Fruit fly (Drosophila melanogaster) whole organism, wandering third instar larva: ENCODE results near the gene CG6788.

Experiments
- Abd-B ChIP-seq: fragments of >200 bp; optimal IDR thresholded peaks from 2 replicates; lab custom pipeline; 2017; ENCODE audit warnings: missing biosample characterization, missing genetic modification characterization
- CG32264 ChIP-seq: fragments of 200-800 bp; sonication (Bioruptor generic); optimal IDR thresholded peaks from 2 replicates; lab custom pipeline; 2016; ENCODE audit warnings: missing biosample characterization, missing genetic modification characterization
- CG9705 ChIP-seq: fragments of 200-800 bp; sonication (Bioruptor generic); optimal IDR thresholded peaks from 2 replicates; lab custom pipeline; 2018; ENCODE audit warnings: missing biosample characterization, mild to moderate bottlenecking, missing genetic modification characterization
- CrebA ChIP-seq: fragments of 200-800 bp; sonication (Bioruptor generic); optimal IDR thresholded peaks from 2 replicates; lab custom pipeline; 2016; ENCODE audit warnings: missing biosample characterization, mild to moderate bottlenecking, missing genetic modification characterization, borderline replicate concordance
- Dfd ChIP-seq: fragments of >200 bp; optimal IDR thresholded peaks from 2 replicates; lab custom pipeline; 2017; ENCODE audit warnings: missing biosample characterization, missing genetic modification characterization
- Dif ChIP-seq: fragments of 200-275, 200-300 bp; sonication (Bioruptor generic); optimal IDR thresholded peaks from 2 replicates; lab custom pipeline; 2018; ENCODE audit warnings: missing biosample characterization, missing genetic modification characterization; ENCODE audit not compliant: partially characterized antibody
- GATAd ChIP-seq: sonication (Bioruptor generic); optimal IDR thresholded peaks from 2 replicates; lab custom pipeline; 2016; ENCODE audit warnings: missing biosample characterization, missing genetic modification characterization
- HLH106 ChIP-seq: fragments of 200-800 bp; optimal IDR thresholded peaks from 3 replicates; lab custom pipeline; 2019; ENCODE audit warnings: missing biosample characterization, mild to moderate bottlenecking, missing genetic modification characterization, moderate library complexity
- Hnf4 ChIP-seq: fragments of 200-800 bp; sonication (Bioruptor generic); optimal IDR thresholded peaks from 2 replicates; lab custom pipeline; 2016; ENCODE audit warnings: missing biosample characterization, mild to moderate bottlenecking, missing genetic modification characterization
- Hr78 ChIP-seq: fragments of >200 bp; optimal IDR thresholded peaks from 2 replicates; lab custom pipeline; 2017; ENCODE audit warnings: missing biosample characterization, missing genetic modification characterization
- Hr83 ChIP-seq: fragments of 200-300 bp; sonication (Bioruptor generic); optimal IDR thresholded peaks from 2 replicates; lab custom pipeline; 2016; ENCODE audit warnings: missing biosample characterization, mild to moderate bottlenecking, missing genetic modification characterization, moderate library complexity; ENCODE audit not compliant: poor library complexity, severe bottlenecking
- Jra ChIP-seq: sonication (Bioruptor generic); optimal IDR thresholded peaks from 2 replicates; lab custom pipeline; 2016; ENCODE audit warnings: missing biosample characterization, missing genetic modification characterization
- Mio ChIP-seq: sonication (Bioruptor generic); optimal IDR thresholded peaks from 2 replicates; lab custom pipeline; 2016; ENCODE audit warnings: missing biosample characterization, missing genetic modification characterization
- Myc ChIP-seq: fragments of >200 bp; optimal IDR thresholded peaks from 2 replicates; lab custom pipeline; 2017
- N ChIP-seq: fragments of >200 bp; optimal IDR thresholded peaks from 2 replicates; lab custom pipeline; 2018; ENCODE audit warnings: missing biosample characterization, missing external identifiers, missing genetic modification characterization
- OdsH ChIP-seq: fragments of 200-800 bp; sonication (Bioruptor generic); optimal IDR thresholded peaks from 2 replicates; lab custom pipeline; 2016; ENCODE audit warnings: missing biosample characterization, mild to moderate bottlenecking, missing genetic modification characterization
- Rel ChIP-seq, 2 experiments: fragments of 200-800 bp; sonication (Bioruptor generic) in 1 of 2; optimal IDR thresholded peaks; 2 replicates in 1 of 2; 3 replicates in 1 of 2; lab custom pipeline; 2016 to 2019; ENCODE audit warnings: mild to moderate bottlenecking in 2 of 2, missing biosample characterization in 2 of 2, missing genetic modification characterization in 2 of 2, moderate library complexity in 1 of 2
- Sp1 ChIP-seq: fragments of 200-800 bp; sonication (Bioruptor generic); optimal IDR thresholded peaks from 3 replicates; lab custom pipeline; 2019; ENCODE audit warnings: missing biosample characterization, mild to moderate bottlenecking, missing genetic modification characterization, moderate library complexity
- Vsx2 ChIP-seq: fragments of 200-300, 225-300 bp; sonication (Bioruptor generic); optimal IDR thresholded peaks from 2 replicates; lab custom pipeline; 2018; ENCODE audit warnings: missing biosample characterization, missing genetic modification characterization; ENCODE audit not compliant: partially characterized antibody
- br ChIP-seq: fragments of 200-800 bp; sonication (Bioruptor generic); optimal IDR thresholded peaks from 2 replicates; lab custom pipeline; 2016; ENCODE audit warnings: missing biosample characterization, missing genetic modification characterization
- brk ChIP-seq: fragments of 200-800 bp; sonication (Bioruptor generic); optimal IDR thresholded peaks from 2 replicates; lab custom pipeline; 2016; ENCODE audit warnings: missing biosample characterization, mild to moderate bottlenecking, missing genetic modification characterization
- dl ChIP-seq, 2 experiments: fragments of 175-275, 200-275 bp in 1 of 2; fragments of 200-275 bp in 1 of 2; sonication (Bioruptor generic); optimal IDR thresholded peaks; lab custom pipeline; 2018; ENCODE audit warnings: mild to moderate bottlenecking in 2 of 2, missing biosample characterization in 2 of 2, missing genetic modification characterization in 2 of 2, moderate library complexity in 2 of 2; ENCODE audit not compliant: partially characterized antibody in 2 of 2, insufficient read depth in 1 of 2
- dmrt93B ChIP-seq: fragments of 200-800 bp; sonication (Bioruptor generic); optimal IDR thresholded peaks from 2 replicates; lab custom pipeline; 2018; ENCODE audit warnings: missing biosample characterization, mild to moderate bottlenecking, missing genetic modification characterization
- dsf ChIP-seq: sonication (Bioruptor generic); optimal IDR thresholded peaks from 2 replicates; lab custom pipeline; 2016; ENCODE audit warnings: missing biosample characterization, missing genetic modification characterization, borderline replicate concordance
- ey ChIP-seq: fragments of 200-800 bp; sonication (Bioruptor generic); optimal IDR thresholded peaks from 2 replicates; lab custom pipeline; 2016; ENCODE audit warnings: missing biosample characterization, missing genetic modification characterization
- foxo ChIP-seq, 2 experiments: fragments of 200-800 bp; sonication (Bioruptor generic); optimal IDR thresholded peaks; 2 replicates in 1 of 2; 3 replicates in 1 of 2; lab custom pipeline; 2016 to 2017; ENCODE audit warnings: missing biosample characterization in 2 of 2, missing genetic modification characterization in 2 of 2
- fru ChIP-seq: fragments of 200-800 bp; sonication (Bioruptor generic); optimal IDR thresholded peaks from 3 replicates; lab custom pipeline; 2016; ENCODE audit warnings: missing biosample characterization, mild to moderate bottlenecking, missing genetic modification characterization
- h ChIP-seq: fragments of 200-800 bp; sonication (Bioruptor generic); optimal IDR thresholded peaks from 3 replicates; lab custom pipeline; 2016; ENCODE audit warnings: missing biosample characterization, mild to moderate bottlenecking, missing genetic modification characterization
- jim ChIP-seq: fragments of 175-275, 200-325 bp; sonication (Bioruptor generic); optimal IDR thresholded peaks from 2 replicates; lab custom pipeline; 2016; ENCODE audit warnings: missing biosample characterization, mild to moderate bottlenecking, missing genetic modification characterization
- lola ChIP-seq: fragments of >200 bp; optimal IDR thresholded peaks from 2 replicates; lab custom pipeline; 2017; ENCODE audit warnings: missing biosample characterization, missing genetic modification characterization
- pan ChIP-seq: fragments of >200 bp; optimal IDR thresholded peaks from 2 replicates; lab custom pipeline; 2017
- psq ChIP-seq: fragments of 200-800 bp; sonication (Bioruptor generic); optimal IDR thresholded peaks from 3 replicates; lab custom pipeline; 2017; ENCODE audit warnings: missing biosample characterization, mild to moderate bottlenecking, missing genetic modification characterization, moderate library complexity
- rgr ChIP-seq: fragments of 200-800 bp; sonication (Bioruptor generic); optimal IDR thresholded peaks from 3 replicates; lab custom pipeline; 2016; ENCODE audit warnings: missing biosample characterization, mild to moderate bottlenecking, missing genetic modification characterization
- sage ChIP-seq: fragments of 200-800 bp; sonication (Bioruptor generic); optimal IDR thresholded peaks from 2 replicates; lab custom pipeline; 2016; ENCODE audit warnings: missing biosample characterization, mild to moderate bottlenecking, missing genetic modification characterization
- sv ChIP-seq: fragments of 200-800 bp; sonication (Bioruptor generic); optimal IDR thresholded peaks from 3 replicates; lab custom pipeline; 2016; ENCODE audit warnings: missing biosample characterization, missing genetic modification characterization
- tai ChIP-seq: sonication (Bioruptor generic); optimal IDR thresholded peaks from 2 replicates; lab custom pipeline; 2016; ENCODE audit warnings: missing biosample characterization, missing genetic modification characterization
- usp ChIP-seq: fragments of >200 bp; optimal IDR thresholded peaks from 2 replicates; lab custom pipeline; 2017; ENCODE audit warnings: missing biosample characterization, missing genetic modification characterization
- woc ChIP-seq: sonication (Bioruptor generic); optimal IDR thresholded peaks from 2 replicates; lab custom pipeline; 2016; ENCODE audit warnings: missing biosample characterization, mild to moderate bottlenecking, missing genetic modification characterization

The CG6788 gene

dm6 chrX:17887877-17888276, at the start of gene CG6788:
Gene CG6788 (plus strand): TSS chrX:17888177.
- no peak for TF ChIP-seq rgr (GFP tag; lab: Kevin White, UChicago)
- no peak for TF ChIP-seq dsf (GFP tag; lab: Kevin White, UChicago)
- no peak for TF ChIP-seq dl (GFP tag; optimal IDR thresholded peaks at IDR 0.05; lab: Kevin White, UChicago; ENCODE audit: insufficient read depth in 1 of 2, partially characterized antibody in 2 of 2)
- TF ChIP-seq brk (GFP tag; lab: Kevin White, UChicago), result no peak
- TF ChIP-seq Vsx2 (GFP tag; lab: Kevin White, UChicago), result no peak
- TF ChIP-seq CrebA (GFP tag; lab: Kevin White, UChicago), result no peak
- no peak for TF ChIP-seq GATAd (GFP tag; lab: Kevin White, UChicago)
- no peak for TF ChIP-seq CG9705 (GFP tag; lab: Kevin White, UChicago)
- no peak for TF ChIP-seq Myc (lab: Kevin White, UChicago)
- TF ChIP-seq pan (lab: Kevin White, UChicago), result no peak
- TF ChIP-seq ey (GFP tag; lab: Kevin White, UChicago), result no peak
- no peak for TF ChIP-seq sv (GFP tag; lab: Kevin White, UChicago)
- TF ChIP-seq, all 38 proteins: peak for 0

- TF ChIP-seq Hr83 (GFP tag; lab: Kevin White, UChicago), result peak; percentile 64
- no peak for TF ChIP-seq Hr78 (GFP tag; lab: Kevin White, UChicago)
Observed at dm6 chrX:17841923-17842322, 46.1 kb upstream of the CG6788 start, which contains the start of gene Taf9. Gene Taf9 (plus strand): TSS chrX:17842161.

dm6 chrX:17844623-17845022, 43.4 kb upstream of the CG6788 start, which contains the start of the genes CG8142 and Ucp4A:
Gene CG8142 (minus strand): TSS chrX:17844704.
Gene Ucp4A (plus strand): TSS chrX:17844949.
- peak; percentile 72 for TF ChIP-seq br (GFP tag; lab: Kevin White, UChicago)
- peak; percentile 83 for TF ChIP-seq psq (GFP tag; lab: Kevin White, UChicago)
- TF ChIP-seq Mio (GFP tag; lab: Kevin White, UChicago), result no peak
- TF ChIP-seq sage (GFP tag; lab: Kevin White, UChicago), result no peak
- no peak for TF ChIP-seq usp (GFP tag; lab: Kevin White, UChicago)
- peak; percentile 91 for TF ChIP-seq Sp1 (GFP tag; lab: Kevin White, UChicago)
- TF ChIP-seq Hr83 (GFP tag; lab: Kevin White, UChicago), result no peak
- no peak for TF ChIP-seq tai (GFP tag; lab: Kevin White, UChicago)
- TF ChIP-seq dl (GFP tag; optimal IDR thresholded peaks at IDR 0.05; lab: Kevin White, UChicago; ENCODE audit: insufficient read depth in 1 of 2, partially characterized antibody in 2 of 2), result no peak
- no peak for TF ChIP-seq Hr78 (GFP tag; lab: Kevin White, UChicago)
- TF ChIP-seq dsf (GFP tag; lab: Kevin White, UChicago), result peak; percentile 31
- TF ChIP-seq lola, result no peak
- no peak for TF ChIP-seq woc (GFP tag; lab: Kevin White, UChicago)
- peak; percentile 91 for TF ChIP-seq h
- TF ChIP-seq Hnf4 (GFP tag; lab: Kevin White, UChicago), result no peak
- no peak for TF ChIP-seq CG32264 (GFP tag; lab: Kevin White, UChicago)
- no peak for TF ChIP-seq N (GFP tag; lab: Kevin White, UChicago)
- TF ChIP-seq Rel (GFP tag; optimal IDR thresholded peaks at IDR 0.05; lab: Kevin White, UChicago), result peak; percentile 30
- peak; percentile 75 for TF ChIP-seq Rel (tag; optimal IDR thresholded peaks at IDR 0.05; lab: Kevin White, UChicago)
- TF ChIP-seq Dfd (GFP tag; lab: Kevin White, UChicago), result no peak
- TF ChIP-seq brk (GFP tag; lab: Kevin White, UChicago), result no peak
- no peak for TF ChIP-seq CrebA (GFP tag; lab: Kevin White, UChicago)
- peak; percentile 70 for TF ChIP-seq ey (GFP tag; lab: Kevin White, UChicago)
- peak; percentile 90 for TF ChIP-seq rgr (GFP tag; lab: Kevin White, UChicago)
- no peak for TF ChIP-seq GATAd (GFP tag; lab: Kevin White, UChicago)
- TF ChIP-seq CG9705 (GFP tag; lab: Kevin White, UChicago), result peak; percentile 92
- TF ChIP-seq Dif (GFP tag; lab: Kevin White, UChicago), result no peak
- TF ChIP-seq pan (lab: Kevin White, UChicago), result no peak
- TF ChIP-seq jim (GFP tag; lab: Kevin White, UChicago), result no peak
- peak; percentile 7 for TF ChIP-seq Jra (GFP tag; lab: Kevin White, UChicago)
- TF ChIP-seq sv (GFP tag; lab: Kevin White, UChicago), result peak; percentile 89
- TF ChIP-seq Vsx2 (GFP tag; lab: Kevin White, UChicago), result no peak
- TF ChIP-seq OdsH (GFP tag; lab: Kevin White, UChicago), result peak; percentile 84
- TF ChIP-seq fru, result peak; percentile 82
- no peak for TF ChIP-seq Myc (lab: Kevin White, UChicago)
- TF ChIP-seq Abd-B (GFP tag; lab: Kevin White, UChicago), result no peak
- TF ChIP-seq HLH106 (tag; lab: Kevin White, UChicago), result peak; percentile 96
- peak; percentile 92 for TF ChIP-seq dmrt93B (GFP tag; lab: Kevin White, UChicago)
- peak in 1 of 2 experiments; percentile 93 for TF ChIP-seq foxo (GFP tag; optimal IDR thresholded peaks at IDR 0.05; lab: Kevin White, UChicago)
- TF ChIP-seq, all 38 proteins: peak for 16
